Worm (Caenorhabditis elegans): ENCODE measurements around the gene C15C8.8.

ce11 chrV:12736166-12736753, 16.0 kb downstream of the C15C8.8 start, which contains the start of gene cky-1:
- TF ChIP-seq unc-130 (GFP tag; optimal IDR thresholded peaks at IDR 0.05) (no peak), let-607 (tag; optimal IDR thresholded peaks at IDR 0.05) (no peak), pha-4 (tag; optimal IDR thresholded peaks at IDR 0.05) (no peak), unc-62 (GFP tag; optimal IDR thresholded peaks at IDR 0.05) (no peak)

All from whole organism, young adult.